Worm (Caenorhabditis elegans): ENCODE results near the gene sur-7.

ce11 chrX:16331932-16332485 is 44.4 kb upstream of the sur-7 start, which contains the start of gene taf-3:
- TF ChIP-seq zip-5 (tag; optimal IDR thresholded peaks at IDR 0.05) (no peak), unc-86 (tag; optimal IDR thresholded peaks at IDR 0.05) (no peak), nhr-11 (tag; optimal IDR thresholded peaks at IDR 0.05) (no peak), ama-1 (optimal IDR thresholded peaks at IDR 0.05) (no peak), pha-2 (tag; optimal IDR thresholded peaks at IDR 0.05) (no peak), hlh-30 (tag; optimal IDR thresholded peaks at IDR 0.05; ENCODE audit: insufficient read depth) (no peak), nfya-1 (tag; optimal IDR thresholded peaks at IDR 0.05) (peak; percentile 17), pat-9 (tag; optimal IDR thresholded peaks at IDR 0.05) (no peak), hlh-15 (tag; optimal IDR thresholded peaks at IDR 0.05) (no peak), pha-4 (tag; optimal IDR thresholded peaks at IDR 0.05) (no peak), T23F11.4 (GFP tag; optimal IDR thresholded peaks at IDR 0.05) (no peak), sdc-2 (tag; optimal IDR thresholded peaks at IDR 0.05) (peak; percentile 59), ztf-16 (tag; optimal IDR thresholded peaks at IDR 0.05) (no peak)

Data from whole organism, late embryonic.